Worm (Caenorhabditis elegans): Measurements from ENCODE around the gene F02C12.3.

The F02C12.3 gene

DNA sequence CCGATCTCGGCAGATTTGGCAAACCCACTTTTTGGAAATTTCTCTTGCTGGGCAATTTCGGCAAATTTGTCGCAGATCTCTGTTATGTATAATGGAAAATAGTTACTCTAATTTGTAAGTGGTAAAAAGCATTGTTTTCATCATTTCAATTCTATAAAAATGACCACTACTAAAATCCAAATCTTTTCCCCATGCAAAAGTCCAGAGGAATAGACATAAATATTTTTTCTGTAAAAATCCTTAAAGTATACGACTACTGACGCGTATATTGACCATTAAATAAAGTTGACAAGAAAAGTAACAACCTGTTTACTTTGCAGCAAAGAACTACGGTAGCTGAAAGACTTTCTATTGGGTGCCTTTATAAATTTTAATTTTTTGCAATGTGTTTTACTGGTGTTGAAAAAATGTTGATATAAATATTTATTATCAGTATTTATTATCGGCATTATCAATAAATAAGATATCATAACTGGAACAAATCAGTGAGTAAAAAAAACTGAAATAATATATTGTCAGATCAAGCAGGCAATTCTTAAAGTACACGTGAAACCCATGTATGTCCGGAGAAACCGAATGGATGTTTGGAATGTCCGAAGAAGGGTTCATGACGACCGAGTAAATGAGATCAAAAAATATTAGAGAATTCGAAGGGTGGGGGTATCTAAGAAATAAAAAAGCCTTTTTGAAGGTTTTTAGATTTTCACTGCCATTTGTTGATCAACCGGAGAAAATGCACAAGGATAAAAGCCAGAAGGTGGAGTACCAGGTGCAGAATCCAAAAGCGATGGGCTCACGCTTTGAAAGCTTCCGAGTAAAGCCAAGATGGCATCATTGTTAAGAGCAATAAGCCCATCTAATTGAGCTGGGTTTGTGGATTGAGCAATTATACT lies 47.3 kb upstream of the F02C12.3 start:
- TF ChIP-seq ZK546.5 (tag; optimal IDR thresholded peaks at IDR 0.05) (no peak), lin-13 (GFP tag; optimal IDR thresholded peaks at IDR 0.05) (peak; percentile 71), ztf-4 (tag; optimal IDR thresholded peaks at IDR 0.05) (peak; percentile 71), nhr-237 (tag; optimal IDR thresholded peaks at IDR 0.05) (no peak), nhr-6 (tag; optimal IDR thresholded peaks at IDR 0.05) (no peak), ztf-1 (GFP tag; conservative IDR thresholded peaks at IDR 0.05) (0 out of 2 replicates have a peak, but pooled peaks have one; percentile 28), C34F6.9 (tag; optimal IDR thresholded peaks at IDR 0.05) (no peak), snpc-4 (tag; optimal IDR thresholded peaks at IDR 0.05) (no peak), unc-62 (GFP tag; optimal IDR thresholded peaks at IDR 0.05) (peak; percentile 17), dmd-4 (tag; optimal IDR thresholded peaks at IDR 0.05) (no peak), mab-5 (tag; optimal IDR thresholded peaks at IDR 0.05) (no peak), lsy-2 (tag; optimal IDR thresholded peaks at IDR 0.05) (peak in 1 of 2 experiments; percentile 66), nhr-77 (tag; optimal IDR thresholded peaks at IDR 0.05) (no peak), nhr-23 (tag; optimal IDR thresholded peaks at IDR 0.05) (no peak), nhr-11 (tag; optimal IDR thresholded peaks at IDR 0.05) (peak; percentile 63), sma-9 (GFP tag; optimal IDR thresholded peaks at IDR 0.05) (peak; percentile 52), sma-9 (tag; optimal IDR thresholded peaks at IDR 0.05) (no peak), alr-1 (tag; optimal IDR thresholded peaks at IDR 0.05) (no peak), ama-1 (optimal IDR thresholded peaks at IDR 0.05) (peak; percentile 88), unc-55 (GFP tag; optimal IDR thresholded peaks at IDR 0.05) (no peak), peb-1 (tag; optimal IDR thresholded peaks at IDR 0.05) (no peak), sma-3 (GFP tag; optimal IDR thresholded peaks at IDR 0.05) (peak; percentile 73), crh-2 (tag; optimal IDR thresholded peaks at IDR 0.05) (peak; percentile 72), sem-4 (tag; optimal IDR thresholded peaks at IDR 0.05) (peak; percentile 21), gmeb-1 (tag; optimal IDR thresholded peaks at IDR 0.05) (no peak), mdl-1 (tag; optimal IDR thresholded peaks at IDR 0.05) (no peak), egl-27 (tag; optimal IDR thresholded peaks at IDR 0.05) (no peak), F13H6.1 (tag; optimal IDR thresholded peaks at IDR 0.05) (peak; percentile 37), ceh-16 (tag; optimal IDR thresholded peaks at IDR 0.05) (no peak), ztf-11 (tag; optimal IDR thresholded peaks at IDR 0.05) (no peak), lin-11 (tag; optimal IDR thresholded peaks at IDR 0.05) (no peak), elt-3 (tag; optimal IDR thresholded peaks at IDR 0.05) (no peak), nhr-21 (tag; optimal IDR thresholded peaks at IDR 0.05) (peak; percentile 84), lin-39 (tag; optimal IDR thresholded peaks at IDR 0.05) (no peak), nhr-25 (tag; optimal IDR thresholded peaks at IDR 0.05) (peak; percentile 62), Y55F3AM.14 (GFP tag; optimal IDR thresholded peaks at IDR 0.05) (peak; percentile 71)

ce11 chrX:13350123-13350798 lies 46.5 kb upstream of the F02C12.3 start:
- no peak for TF ChIP-seq lin-11 (tag; optimal IDR thresholded peaks at IDR 0.05)
- no peak for TF ChIP-seq nhr-77 (tag; optimal IDR thresholded peaks at IDR 0.05)
- TF ChIP-seq gmeb-1 (tag; optimal IDR thresholded peaks at IDR 0.05) = no peak
- TF ChIP-seq blmp-1 (tag; optimal IDR thresholded peaks at IDR 0.05; ENCODE audit: insufficient read depth) = no peak
- TF ChIP-seq sma-9 (GFP tag; optimal IDR thresholded peaks at IDR 0.05) = no peak
- TF ChIP-seq sma-9 (tag; optimal IDR thresholded peaks at IDR 0.05) = no peak
- TF ChIP-seq nhr-129 (tag; optimal IDR thresholded peaks at IDR 0.05) = peak; percentile 4
- TF ChIP-seq ama-1 (optimal IDR thresholded peaks at IDR 0.05) = no peak
- TF ChIP-seq nhr-10 (tag; optimal IDR thresholded peaks at IDR 0.05) = no peak
- no peak for TF ChIP-seq sma-3 (GFP tag; optimal IDR thresholded peaks at IDR 0.05)
- TF ChIP-seq sem-4 (tag; optimal IDR thresholded peaks at IDR 0.05) = no peak
- TF ChIP-seq R02D3.7 (tag; optimal IDR thresholded peaks at IDR 0.05) = no peak
- no peak for TF ChIP-seq aly-2 (tag; optimal IDR thresholded peaks at IDR 0.05)
- 0 out of 2 replicates have a peak, but pooled peaks have one; percentile 64 for TF ChIP-seq ztf-1 (GFP tag; conservative IDR thresholded peaks at IDR 0.05)

Measured in whole organism, L2 larva.